Worm (Caenorhabditis elegans): ENCODE measurements around the gene acox-1.6.
A peak's percentile ranks its signal among the peaks of the same experiment; 100 is the strongest.

The acox-1.6 gene

ce11 chrX:15838496-15838948, at the start of gene acox-1.6:
Gene acox-1.6, minus strand, starts transcription at chrX:15838546.
- TF ChIP-seq lsy-2 (tag; optimal IDR thresholded peaks at IDR 0.05) (no peak), alr-1 (tag; optimal IDR thresholded peaks at IDR 0.05) (no peak), sma-3 (GFP tag; optimal IDR thresholded peaks at IDR 0.05) (no peak), fos-1 (tag; optimal IDR thresholded peaks at IDR 0.05) (peak; percentile 46), nhr-25 (tag; optimal IDR thresholded peaks at IDR 0.05) (no peak)

- TF ChIP-seq elt-3 (tag; optimal IDR thresholded peaks at IDR 0.05): no peak
- no peak for TF ChIP-seq zag-1 (tag; optimal IDR thresholded peaks at IDR 0.05)
- no peak for TF ChIP-seq F13H6.1 (tag; optimal IDR thresholded peaks at IDR 0.05)
- no peak for TF ChIP-seq lsy-2 (tag; optimal IDR thresholded peaks at IDR 0.05)
- TF ChIP-seq ztf-4 (tag; optimal IDR thresholded peaks at IDR 0.05): no peak
- peak; percentile 91 for TF ChIP-seq blmp-1 (tag; optimal IDR thresholded peaks at IDR 0.05; ENCODE audit: insufficient read depth)
Measured at ce11 chrX:15887989-15888388, 49.6 kb upstream of the acox-1.6 start.

ce11 chrX:15887495-15887894, 49.1 kb upstream of the acox-1.6 start, which contains the start of gene F53H4.3:
Gene F53H4.3, minus strand, starts transcription at chrX:15887595.
- no peak for TF ChIP-seq skn-1 (tag; optimal IDR thresholded peaks at IDR 0.05)
- no peak for TF ChIP-seq zag-1 (tag; optimal IDR thresholded peaks at IDR 0.05)
- no peak for TF ChIP-seq dmd-4 (tag; optimal IDR thresholded peaks at IDR 0.05)
- TF ChIP-seq nhr-21 (tag; optimal IDR thresholded peaks at IDR 0.05): no peak
- no peak for TF ChIP-seq ztf-11 (tag; optimal IDR thresholded peaks at IDR 0.05)
- no peak for TF ChIP-seq nhr-23 (tag; optimal IDR thresholded peaks at IDR 0.05)
- TF ChIP-seq nhr-11 (tag; optimal IDR thresholded peaks at IDR 0.05): no peak
- no peak for TF ChIP-seq nhr-25 (tag; optimal IDR thresholded peaks at IDR 0.05)
- TF ChIP-seq ama-1 (optimal IDR thresholded peaks at IDR 0.05): no peak
- TF ChIP-seq unc-39 (tag; optimal IDR thresholded peaks at IDR 0.05): no peak
- TF ChIP-seq ztf-4 (tag; optimal IDR thresholded peaks at IDR 0.05): no peak
- no peak for TF ChIP-seq nhr-237 (tag; optimal IDR thresholded peaks at IDR 0.05)
- TF ChIP-seq ceh-82 (tag; optimal IDR thresholded peaks at IDR 0.05): no peak
- no peak for TF ChIP-seq nhr-129 (tag; optimal IDR thresholded peaks at IDR 0.05)
- TF ChIP-seq crh-2 (tag; optimal IDR thresholded peaks at IDR 0.05): no peak
- TF ChIP-seq nhr-77 (tag; optimal IDR thresholded peaks at IDR 0.05): no peak
- no peak for TF ChIP-seq elt-3 (tag; optimal IDR thresholded peaks at IDR 0.05)
- no peak for TF ChIP-seq gmeb-1 (tag; optimal IDR thresholded peaks at IDR 0.05)

- TF ChIP-seq nhr-237 (tag; optimal IDR thresholded peaks at IDR 0.05) (no peak), snpc-4 (tag; optimal IDR thresholded peaks at IDR 0.05) (peak; percentile 4)
Measured at ce11 chrX:15884478-15884877, 46.1 kb upstream of the acox-1.6 start.

ce11 chrX:15881027-15881426, 42.7 kb upstream of the acox-1.6 start:
- no peak for TF ChIP-seq nhr-12 (tag; optimal IDR thresholded peaks at IDR 0.05)
- TF ChIP-seq F13H6.1 (tag; optimal IDR thresholded peaks at IDR 0.05): no peak
- TF ChIP-seq unc-39 (tag; optimal IDR thresholded peaks at IDR 0.05): no peak

- peak; percentile 2 for TF ChIP-seq sma-9 (GFP tag; optimal IDR thresholded peaks at IDR 0.05)
- no peak for TF ChIP-seq sma-9 (tag; optimal IDR thresholded peaks at IDR 0.05)
- TF ChIP-seq C34F6.9 (tag; optimal IDR thresholded peaks at IDR 0.05): no peak
- no peak for TF ChIP-seq ama-1 (optimal IDR thresholded peaks at IDR 0.05)
- TF ChIP-seq blmp-1 (tag; optimal IDR thresholded peaks at IDR 0.05; ENCODE audit: insufficient read depth): no peak
- TF ChIP-seq F13H6.1 (tag; optimal IDR thresholded peaks at IDR 0.05): peak; percentile 26
- TF ChIP-seq sma-3 (GFP tag; optimal IDR thresholded peaks at IDR 0.05): no peak
- TF ChIP-seq snpc-4 (tag; optimal IDR thresholded peaks at IDR 0.05): no peak
- no peak for TF ChIP-seq lsy-2 (tag; optimal IDR thresholded peaks at IDR 0.05)
- TF ChIP-seq sem-4 (tag; optimal IDR thresholded peaks at IDR 0.05): no peak
Measured at ce11 chrX:15878785-15879184, 40.4 kb upstream of the acox-1.6 start, which contains the start of gene gmeb-2. Gene gmeb-2, plus strand, starts transcription at chrX:15879085.

- peak; percentile 23 for TF ChIP-seq unc-55 (GFP tag; optimal IDR thresholded peaks at IDR 0.05)
- TF ChIP-seq lin-39 (tag; optimal IDR thresholded peaks at IDR 0.05): no peak
- TF ChIP-seq Y55F3AM.14 (GFP tag; optimal IDR thresholded peaks at IDR 0.05): no peak
Measured at ce11 chrX:15876936-15877335, 38.6 kb upstream of the acox-1.6 start.

All from whole organism, L2 larva.